Worm (Caenorhabditis elegans): ENCODE measurements around the gene F08F3.8.

ce11 chrV:5432499-5432898 lies at the start of gene F08F3.8:
- no peak for TF ChIP-seq elt-1 (tag; optimal IDR thresholded peaks at IDR 0.05)
- no peak for TF ChIP-seq ZK546.5 (tag; optimal IDR thresholded peaks at IDR 0.05)
- TF ChIP-seq ztf-11 (tag; optimal IDR thresholded peaks at IDR 0.05), result no peak
- TF ChIP-seq unc-39 (tag; optimal IDR thresholded peaks at IDR 0.05), result no peak
- no peak for TF ChIP-seq unc-62 (GFP tag; optimal IDR thresholded peaks at IDR 0.05)

Data from whole organism, L3 larva.